Worm (Caenorhabditis elegans): ENCODE measurements around the gene cox-15.

- no peak for TF ChIP-seq nhr-77 (tag; optimal IDR thresholded peaks at IDR 0.05)
- TF ChIP-seq nhr-25 (tag; optimal IDR thresholded peaks at IDR 0.05) = no peak
- no peak for TF ChIP-seq egl-27 (tag; optimal IDR thresholded peaks at IDR 0.05)
These were observed 8.2 kb upstream of the cox-15 start for ce11 chrII:11242918-11243317.

All from whole organism, L2 larva.